Fruit fly (Drosophila melanogaster): ENCODE results near the gene CG7368.
A peak's percentile ranks its signal among the peaks of the same experiment; 100 is the strongest.

Gene CG7368

DNA sequence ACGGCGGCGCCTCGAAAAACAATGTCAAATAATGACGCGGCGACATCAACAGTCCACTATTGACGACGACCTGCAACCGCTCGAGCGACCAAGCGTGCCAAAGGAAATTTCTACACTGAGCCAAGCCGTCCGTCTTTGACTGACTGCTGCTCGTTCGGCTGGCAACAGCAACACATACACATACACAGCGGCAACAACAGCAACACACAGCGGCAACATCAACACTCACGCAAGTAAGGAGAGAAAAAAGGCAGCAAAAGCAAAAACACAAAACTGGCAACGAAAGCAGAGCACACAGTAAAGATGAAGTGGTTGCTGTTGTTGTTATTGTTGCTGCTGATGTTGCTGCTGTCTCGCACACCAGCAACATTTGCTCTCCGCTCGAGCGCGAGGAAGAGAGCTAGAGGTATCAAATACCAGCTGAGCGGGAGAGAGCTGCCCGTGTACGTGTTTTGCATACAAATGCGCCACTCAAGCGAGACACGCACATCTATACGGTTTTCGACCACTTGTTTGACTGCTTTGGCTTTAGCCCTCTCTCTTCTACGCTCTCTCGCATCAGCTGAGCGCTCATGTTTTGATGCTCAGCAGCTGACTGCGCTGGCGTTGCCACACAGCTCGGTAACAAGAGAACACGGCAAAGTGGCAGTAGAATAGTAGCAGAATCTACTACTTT is 43.9 kb upstream of the CG7368 start (continued):
- peak; percentile 0 for TF ChIP-seq bigmax (GFP tag; optimal IDR thresholded peaks at IDR 0.05)
- no peak for TF ChIP-seq Doc2 (GFP tag; IDR thresholded peaks at IDR 0.05)
- TF ChIP-seq ase (GFP tag; IDR thresholded peaks at IDR 0.05) = no peak
- no peak for TF ChIP-seq NC2α (GFP tag; optimal IDR thresholded peaks at IDR 0.05)
- TF ChIP-seq jumu (GFP tag; optimal IDR thresholded peaks at IDR 0.05) = no peak
- peak; percentile 32 for TF ChIP-seq CG31365 (tag; optimal IDR thresholded peaks at IDR 0.05)
- TF ChIP-seq luna (GFP tag; optimal IDR thresholded peaks at IDR 0.05) = no peak
- no peak for TF ChIP-seq Mes4 (GFP tag; optimal IDR thresholded peaks at IDR 0.05)
- TF ChIP-seq CG2202 (tag; optimal IDR thresholded peaks at IDR 0.05) = peak; percentile 19
- TF ChIP-seq salm (tag; optimal IDR thresholded peaks at IDR 0.05) = peak; percentile 17
- TF ChIP-seq gro (GFP tag; optimal IDR thresholded peaks at IDR 0.05) = no peak
- no peak for TF ChIP-seq CG1602 (GFP tag; optimal IDR thresholded peaks at IDR 0.05)
- no peak for TF ChIP-seq CG10321 (GFP tag; IDR thresholded peaks at IDR 0.05)
- TF ChIP-seq Dad (GFP tag; optimal IDR thresholded peaks at IDR 0.05) = no peak
- peak; percentile 15 for TF ChIP-seq CG15514 (GFP tag; optimal IDR thresholded peaks at IDR 0.05)
- 0 out of 2 replicates have a peak, but pooled peaks have one; percentile 31 for TF ChIP-seq CG32532 (GFP tag; IDR thresholded peaks at IDR 0.05)
- peak; percentile 75 for TF ChIP-seq CG5180 (GFP tag; optimal IDR thresholded peaks at IDR 0.05)
- TF ChIP-seq emc (GFP tag; optimal IDR thresholded peaks at IDR 0.05) = no peak
- peak; percentile 60; the same call in 2 of the 3 replicates for TF ChIP-seq sr (GFP tag; IDR thresholded peaks at IDR 0.05)
- no peak for TF ChIP-seq Gug (GFP tag; IDR thresholded peaks at IDR 0.05)
- TF ChIP-seq lola (GFP tag; optimal IDR thresholded peaks at IDR 0.05) = no peak
- TF ChIP-seq MESR4 (GFP tag; optimal IDR thresholded peaks at IDR 0.05) = no peak
- peak; percentile 100 for TF ChIP-seq kah (GFP tag; optimal IDR thresholded peaks at IDR 0.05)
- TF ChIP-seq CG6272 (GFP tag; IDR thresholded peaks at IDR 0.05) = no peak
- TF ChIP-seq Blimp-1 (GFP tag; optimal IDR thresholded peaks at IDR 0.05) = peak; percentile 32
- TF ChIP-seq slp2 (GFP tag; optimal IDR thresholded peaks at IDR 0.05) = no peak
- no peak for TF ChIP-seq peb (GFP tag; IDR thresholded peaks at IDR 0.05)
- peak; percentile 76 for TF ChIP-seq sens (GFP tag)
- TF ChIP-seq CG4424 (GFP tag; optimal IDR thresholded peaks at IDR 0.05) = peak; percentile 100
- no peak for TF ChIP-seq CG31388 (GFP tag; optimal IDR thresholded peaks at IDR 0.05)
- TF ChIP-seq E2f2 (GFP tag; IDR thresholded peaks at IDR 0.05) = no peak
- peak; percentile 78 for TF ChIP-seq CG10543 (GFP tag; optimal IDR thresholded peaks at IDR 0.05)
- peak; percentile 70 for TF ChIP-seq Aef1 (GFP tag; IDR thresholded peaks at IDR 0.05)
- no peak for TF ChIP-seq CG7372 (GFP tag; IDR thresholded peaks at IDR 0.05)
- peak; percentile 34 for TF ChIP-seq CG2712 (tag; optimal IDR thresholded peaks at IDR 0.05)
- TF ChIP-seq Mad (GFP tag; optimal IDR thresholded peaks at IDR 0.05) = no peak
- no peak for TF ChIP-seq CG8359 (GFP tag; optimal IDR thresholded peaks at IDR 0.05; ENCODE audit: borderline replicate concordance)
- no peak for TF ChIP-seq ap (GFP tag; IDR thresholded peaks at IDR 0.05)
- TF ChIP-seq Med (GFP tag) = peak; percentile 92
- no peak for TF ChIP-seq sim (GFP tag; IDR thresholded peaks at IDR 0.05)
- no peak for TF ChIP-seq CG12299 (tag; optimal IDR thresholded peaks at IDR 0.05)
- TF ChIP-seq CG9797 (GFP tag; optimal IDR thresholded peaks at IDR 0.05) = no peak
- TF ChIP-seq NFAT (GFP tag; IDR thresholded peaks at IDR 0.05) = peak; percentile 61; the same call in 1 of the 2 replicates
- peak; percentile 40 for TF ChIP-seq CG13624 (GFP tag; optimal IDR thresholded peaks at IDR 0.05)
- peak; percentile 29 for TF ChIP-seq CG8924 (tag; optimal IDR thresholded peaks at IDR 0.05)
- no peak for TF ChIP-seq usp (GFP tag; optimal IDR thresholded peaks at IDR 0.05)
- no peak for TF ChIP-seq CG1832 (GFP tag; optimal IDR thresholded peaks at IDR 0.05)
- no peak for TF ChIP-seq CG7786 (GFP tag; optimal IDR thresholded peaks at IDR 0.05)
- TF ChIP-seq seq (GFP tag; IDR thresholded peaks at IDR 0.05) = no peak
- TF ChIP-seq CG7928 (GFP tag; optimal IDR thresholded peaks at IDR 0.05) = no peak
- TF ChIP-seq trh (GFP tag; optimal IDR thresholded peaks at IDR 0.05) = no peak

Data from whole organism, embryonic.